Fruit fly (Drosophila melanogaster): Measurements from ENCODE around the gene Iml1.

Iml1 gene

dm6 chr3L:1545693-1546329, 12.0 kb upstream of the Iml1 start, which contains the start of the genes CG32313 and Pcyt1 (continued):
- TF ChIP-seq CG3281 (GFP tag; optimal IDR thresholded peaks at IDR 0.05) (peak; percentile 31), bbx (GFP tag; IDR thresholded peaks at IDR 0.05; ENCODE audit: partially characterized antibody) (peak; percentile 94), nerfin-2 (GFP tag; IDR thresholded peaks at IDR 0.05; ENCODE audit: partially characterized antibody) (peak; percentile 89), CG3163 (GFP tag; optimal IDR thresholded peaks at IDR 0.05) (peak; percentile 9), Hsf (GFP tag; optimal IDR thresholded peaks at IDR 0.05) (no peak), sob (GFP tag; IDR thresholded peaks at IDR 0.05) (no peak), CG1024 (GFP tag; IDR thresholded peaks at IDR 0.05) (no peak), esg (GFP tag; conservative IDR thresholded peaks at IDR 0.05) (no peak), YL-1 (GFP tag; optimal IDR thresholded peaks at IDR 0.05) (peak; percentile 38), CG6854 (GFP tag; optimal IDR thresholded peaks at IDR 0.05) (no peak), Gsc (GFP tag; IDR thresholded peaks at IDR 0.05) (no peak), CG9727 (GFP tag; optimal IDR thresholded peaks at IDR 0.05) (no peak), CG6813 (GFP tag; optimal IDR thresholded peaks at IDR 0.05) (no peak), Elba2 (GFP tag; optimal IDR thresholded peaks at IDR 0.05) (no peak), CG7357 (GFP tag; IDR thresholded peaks at IDR 0.05) (no peak), gcm (GFP tag; optimal IDR thresholded peaks at IDR 0.05) (peak; percentile 84), run (tag; optimal IDR thresholded peaks at IDR 0.05) (no peak), CG1603 (tag; optimal IDR thresholded peaks at IDR 0.05) (peak; percentile 77), Pdp1 (GFP tag; optimal IDR thresholded peaks at IDR 0.05) (no peak), aop (GFP tag; IDR thresholded peaks at IDR 0.05) (no peak), CG12659 (GFP tag; optimal IDR thresholded peaks at IDR 0.05) (peak; percentile 62), CG4854 (GFP tag; optimal IDR thresholded peaks at IDR 0.05) (no peak), CG12942 (GFP tag; optimal IDR thresholded peaks at IDR 0.05) (peak; percentile 17), corto (GFP tag; optimal IDR thresholded peaks at IDR 0.05) (peak; percentile 8), trem (tag; optimal IDR thresholded peaks at IDR 0.05) (peak; percentile 65), HmgZ (tag; optimal IDR thresholded peaks at IDR 0.05) (peak; percentile 61), repo (GFP tag; optimal IDR thresholded peaks at IDR 0.05) (no peak), p53 (GFP tag; optimal IDR thresholded peaks at IDR 0.05) (no peak), Aef1 (GFP tag; IDR thresholded peaks at IDR 0.05) (no peak), shn (GFP tag; optimal IDR thresholded peaks at IDR 0.05) (no peak), Atf3 (GFP tag; optimal IDR thresholded peaks at IDR 0.05) (no peak), MBD-R2 (GFP tag; IDR thresholded peaks at IDR 0.05) (peak; percentile 45), row (GFP tag; IDR thresholded peaks at IDR 0.05) (peak; percentile 42; the same call in 2 of the 3 replicates), sna (GFP tag; IDR thresholded peaks at IDR 0.05; ENCODE audit: partially characterized antibody) (peak; percentile 82), sisA (GFP tag; IDR thresholded peaks at IDR 0.05) (no peak), slp2 (GFP tag; optimal IDR thresholded peaks at IDR 0.05) (no peak), CG1529 (GFP tag; optimal IDR thresholded peaks at IDR 0.05) (no peak), Ets97D (GFP tag; optimal IDR thresholded peaks at IDR 0.05) (peak; percentile 46), HLH4C (GFP tag; IDR thresholded peaks at IDR 0.05; ENCODE audit: partially characterized antibody) (peak; percentile 91), B-H1 (GFP tag; IDR thresholded peaks at IDR 0.05) (no peak), ase (GFP tag; IDR thresholded peaks at IDR 0.05) (no peak), CG34224 (GFP tag; IDR thresholded peaks at IDR 0.05; ENCODE audit: partially characterized antibody) (peak; percentile 87), nau (GFP tag; optimal IDR thresholded peaks at IDR 0.05) (no peak), ato (GFP tag; IDR thresholded peaks at IDR 0.05; ENCODE audit: partially characterized antibody) (peak; percentile 83), CG2116 (GFP tag; optimal IDR thresholded peaks at IDR 0.05) (peak; percentile 86), Hey (tag; optimal IDR thresholded peaks at IDR 0.05) (no peak), sim (GFP tag; IDR thresholded peaks at IDR 0.05) (no peak), Lim3 (GFP tag; IDR thresholded peaks at IDR 0.05) (no peak), CG10543 (GFP tag; optimal IDR thresholded peaks at IDR 0.05) (peak; percentile 44), Atf-2 (GFP tag; optimal IDR thresholded peaks at IDR 0.05) (no peak)

Data from whole organism, embryonic.